Worm (Caenorhabditis elegans) whole organism, late embryonic: ENCODE data around the gene npr-34.

Experiments
- C08G9.2 ChIP-seq: sonication (generic microtip); optimal IDR thresholded peaks from 2 replicates; lab custom pipeline; 2016; ENCODE audit warnings: mild to moderate bottlenecking, missing genetic modification characterization, moderate library complexity, missing compliant biosample characterization
- C38D4.7 ChIP-seq: fragments of 200-800 bp; sonication (Bioruptor generic); optimal IDR thresholded peaks from 2 replicates; lab custom pipeline; 2018; ENCODE audit warnings: mild to moderate bottlenecking, missing genetic modification characterization, moderate library complexity, missing compliant biosample characterization
- K02D7.2 ChIP-seq: sonication (generic microtip); optimal IDR thresholded peaks from 2 replicates; lab custom pipeline; 2017; ENCODE audit warnings: mild to moderate bottlenecking, missing genetic modification characterization, missing compliant biosample characterization
- K09A11.1 ChIP-seq: sonication (generic microtip); optimal IDR thresholded peaks from 2 replicates; lab custom pipeline; 2017; ENCODE audit warnings: antibody characterized with exemption, mild to moderate bottlenecking, missing genetic modification characterization, missing compliant biosample characterization; ENCODE audit not compliant: insufficient read depth
- T23F11.4 ChIP-seq: fragments of 200-800 bp; sonication (Bioruptor generic); optimal IDR thresholded peaks from 2 replicates; lab custom pipeline; 2018; ENCODE audit warnings: mild to moderate bottlenecking, missing genetic modification characterization, missing compliant biosample characterization
- Y22D7AL.16 ChIP-seq: sonication (generic microtip); optimal IDR thresholded peaks from 2 replicates; lab custom pipeline; 2016; ENCODE audit warnings: missing genetic modification characterization, missing compliant biosample characterization
- ahr-1 ChIP-seq: sonication (generic microtip); optimal IDR thresholded peaks from 2 replicates; lab custom pipeline; 2016; ENCODE audit warnings: missing genetic modification characterization, missing compliant biosample characterization
- ama-1 ChIP-seq: fragments of 150-350 bp; optimal IDR thresholded peaks from 2 replicates; lab custom pipeline; 2014
- ceh-19 ChIP-seq: fragments of 200-800 bp; sonication (Bioruptor generic); optimal IDR thresholded peaks from 2 replicates; lab custom pipeline; 2018; ENCODE audit warnings: mild to moderate bottlenecking, missing genetic modification characterization, missing compliant biosample characterization
- ceh-22 ChIP-seq: sonication (generic microtip); optimal IDR thresholded peaks from 2 replicates; lab custom pipeline; 2017; ENCODE audit warnings: missing biosample characterization, missing genetic modification characterization
- ceh-24 ChIP-seq: sonication (generic microtip); optimal IDR thresholded peaks from 2 replicates; lab custom pipeline; 2016; ENCODE audit warnings: mild to moderate bottlenecking, missing genetic modification characterization, missing compliant biosample characterization
- ceh-30 ChIP-seq: fragments of 150-350 bp; optimal IDR thresholded peaks from 2 replicates; lab custom pipeline; 2014; ENCODE audit warnings: missing biosample characterization, missing genetic modification characterization
- ceh-45 ChIP-seq: fragments of 200-800 bp; sonication (Bioruptor generic); IDR thresholded peaks from 2 replicates; pipeline ENCODE4 v1.3.6; 2022; ENCODE audit warnings: missing genetic modification reagents, missing genetic modification characterization, missing compliant biosample characterization
- ceh-6 ChIP-seq: fragments of 200-800 bp; sonication (Bioruptor generic); optimal IDR thresholded peaks from 2 replicates; lab custom pipeline; 2018; ENCODE audit warnings: mild to moderate bottlenecking, missing genetic modification characterization, missing compliant biosample characterization
- dve-1 ChIP-seq: sonication (generic microtip); optimal IDR thresholded peaks from 2 replicates; lab custom pipeline; 2017; ENCODE audit warnings: antibody characterized with exemption, mild to moderate bottlenecking, missing genetic modification characterization, missing compliant biosample characterization
- fkh-6 ChIP-seq: sonication (generic microtip); optimal IDR thresholded peaks from 2 replicates; lab custom pipeline; 2016; ENCODE audit warnings: missing genetic modification characterization, missing compliant biosample characterization
- hlh-15 ChIP-seq: sonication (generic microtip); optimal IDR thresholded peaks from 2 replicates; lab custom pipeline; 2016; ENCODE audit warnings: missing genetic modification characterization, missing compliant biosample characterization
- hlh-30 ChIP-seq: sonication (generic microtip); optimal IDR thresholded peaks from 2 replicates; lab custom pipeline; 2017; ENCODE audit warnings: antibody characterized with exemption, missing genetic modification characterization, missing compliant biosample characterization; ENCODE audit not compliant: insufficient read depth
- hlh-8 ChIP-seq: sonication (generic microtip); optimal IDR thresholded peaks from 2 replicates; lab custom pipeline; 2016; ENCODE audit warnings: missing genotype, missing genetic modification characterization, missing compliant biosample characterization
- madf-2 ChIP-seq: sonication (generic microtip); optimal IDR thresholded peaks from 2 replicates; lab custom pipeline; 2017; ENCODE audit warnings: missing genetic modification characterization, missing compliant biosample characterization
- nfya-1 ChIP-seq: sonication (generic microtip); optimal IDR thresholded peaks from 2 replicates; lab custom pipeline; 2017; ENCODE audit warnings: missing genetic modification characterization, mild to moderate bottlenecking, missing compliant biosample characterization, antibody characterized with exemption, moderate library complexity
- nhr-11 ChIP-seq: fragments of 150-350 bp; optimal IDR thresholded peaks from 2 replicates; lab custom pipeline; 2014; ENCODE audit warnings: missing biosample characterization, missing genetic modification characterization
- npax-4 ChIP-seq: sonication (generic microtip); optimal IDR thresholded peaks from 2 replicates; lab custom pipeline; 2016; ENCODE audit warnings: missing genetic modification characterization, missing compliant biosample characterization
- odd-2 ChIP-seq: sonication (generic microtip); optimal IDR thresholded peaks from 2 replicates; lab custom pipeline; 2017; ENCODE audit warnings: antibody characterized with exemption, mild to moderate bottlenecking, missing genetic modification characterization, missing compliant biosample characterization
- pha-2 ChIP-seq: sonication (generic microtip); optimal IDR thresholded peaks from 2 replicates; lab custom pipeline; 2017; ENCODE audit warnings: mild to moderate bottlenecking, missing genetic modification characterization, missing compliant biosample characterization
- pha-4 ChIP-seq: fragments of 150-350 bp; optimal IDR thresholded peaks from 2 replicates; lab custom pipeline; 2018; ENCODE audit warnings: missing biosample characterization, missing genetic modification reagents, missing genetic modification characterization
- pqm-1 ChIP-seq: sonication (generic microtip); optimal IDR thresholded peaks from 2 replicates; lab custom pipeline; 2016; ENCODE audit warnings: missing genetic modification characterization, missing compliant biosample characterization
- ref-2 ChIP-seq: sonication (generic microtip); optimal IDR thresholded peaks from 2 replicates; lab custom pipeline; 2016; ENCODE audit warnings: missing genetic modification characterization, missing compliant biosample characterization
- rnt-1 ChIP-seq: sonication (generic microtip); optimal IDR thresholded peaks from 2 replicates; lab custom pipeline; 2016; ENCODE audit warnings: missing genetic modification characterization, missing compliant biosample characterization
- sdc-2 ChIP-seq: sonication (generic microtip); optimal IDR thresholded peaks from 2 replicates; lab custom pipeline; 2016; ENCODE audit warnings: missing genotype, missing genetic modification characterization, missing compliant biosample characterization
- syd-9 ChIP-seq: sonication (generic microtip); optimal IDR thresholded peaks from 2 replicates; lab custom pipeline; 2016; ENCODE audit warnings: mild to moderate bottlenecking, missing genetic modification characterization, moderate library complexity, missing compliant biosample characterization
- tbx-2 ChIP-seq: sonication (generic microtip); optimal IDR thresholded peaks from 2 replicates; lab custom pipeline; 2016; ENCODE audit warnings: missing genetic modification characterization, missing compliant biosample characterization
- tbx-7 ChIP-seq: sonication (generic microtip); optimal IDR thresholded peaks from 2 replicates; lab custom pipeline; 2016; ENCODE audit warnings: missing genotype, missing genetic modification characterization, missing compliant biosample characterization
- ttx-3 ChIP-seq: sonication (generic microtip); optimal IDR thresholded peaks from 2 replicates; lab custom pipeline; 2016; ENCODE audit warnings: missing genetic modification reagents, missing genetic modification characterization, missing compliant biosample characterization
- unc-42 ChIP-seq: sonication (generic microtip); optimal IDR thresholded peaks from 2 replicates; lab custom pipeline; 2016; ENCODE audit warnings: missing genotype, missing genetic modification characterization, missing compliant biosample characterization
- unc-55 ChIP-seq: sonication (generic microtip); optimal IDR thresholded peaks from 2 replicates; lab custom pipeline; 2017; ENCODE audit warnings: missing biosample characterization, missing genetic modification reagents, missing genetic modification characterization
- unc-86 ChIP-seq: sonication (generic microtip); optimal IDR thresholded peaks from 2 replicates; lab custom pipeline; 2016; ENCODE audit warnings: missing genetic modification characterization, missing compliant biosample characterization
- zip-5 ChIP-seq: sonication (generic microtip); optimal IDR thresholded peaks from 2 replicates; lab custom pipeline; 2016; ENCODE audit warnings: missing genetic modification characterization, missing compliant biosample characterization
- ztf-16 ChIP-seq: sonication (generic microtip); optimal IDR thresholded peaks from 2 replicates; lab custom pipeline; 2017; ENCODE audit warnings: missing genetic modification characterization, missing compliant biosample characterization

The npr-34 gene

DNA sequence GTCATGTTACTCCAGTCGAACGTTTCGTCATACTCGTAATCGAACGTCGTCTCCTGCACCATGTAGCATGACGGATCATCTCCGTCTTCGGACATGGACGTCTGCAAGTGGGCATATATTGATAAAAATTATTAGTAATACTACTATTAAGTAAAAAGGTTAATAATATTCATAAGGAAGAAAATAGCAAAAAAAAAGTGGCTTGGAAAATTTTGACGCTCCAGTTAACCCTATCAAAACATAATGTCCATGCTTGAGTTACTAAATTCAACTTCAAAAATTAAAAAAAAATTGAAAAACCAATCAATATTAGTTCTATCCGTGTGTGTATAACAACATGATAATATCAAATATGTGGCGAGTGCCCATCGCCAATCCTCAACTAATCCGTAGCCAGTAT lies at the start of gene npr-34:
TSS of gene npr-34 (minus strand) at position 101 of the 400 bp plus-strand sequence.
- TF ChIP-seq madf-2 (tag; lab: Kevin White, UChicago) (no peak), ceh-19 (GFP tag; lab: Kevin White, UChicago) (no peak), hlh-30 (tag; lab: Kevin White, UChicago) (no peak), nfya-1 (tag; lab: Kevin White, UChicago) (no peak), zip-5 (tag; lab: Kevin White, UChicago) (no peak), dve-1 (tag; lab: Kevin White, UChicago) (no peak), rnt-1 (tag; lab: Kevin White, UChicago) (no peak), hlh-15 (tag; lab: Kevin White, UChicago) (no peak)

DNA sequence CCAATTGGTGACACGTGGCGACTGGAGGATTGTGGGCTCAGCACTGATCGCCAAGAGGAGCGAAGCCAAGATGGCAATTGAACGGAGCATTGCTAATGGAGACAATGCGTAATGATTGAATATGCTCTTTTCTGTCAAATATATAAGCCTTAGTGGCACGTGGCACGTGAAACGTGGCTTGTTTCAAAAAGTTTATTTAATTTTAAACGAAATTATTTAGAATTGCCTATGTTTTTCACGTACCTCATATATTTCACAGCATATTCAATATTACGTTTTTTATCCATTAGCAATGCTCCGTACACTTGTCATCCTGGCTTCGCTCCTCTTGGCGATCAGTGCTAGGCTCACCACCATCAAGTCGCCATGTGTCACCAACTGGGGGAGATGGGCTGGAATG lies 46.9 kb upstream of the npr-34 start, which contains the start of gene Y54E2A.9:
TSS of gene Y54E2A.9 (minus strand) at position 101 of the 400 bp plus-strand sequence.
- TF ChIP-seq T23F11.4 (GFP tag; lab: Kevin White, UChicago): no peak
- TF ChIP-seq odd-2: no peak

- TF ChIP-seq C08G9.2 (tag; lab: Kevin White, UChicago): no peak
- TF ChIP-seq sdc-2: no peak
- no peak for TF ChIP-seq ref-2
- no peak for TF ChIP-seq pqm-1 (tag; lab: Kevin White, UChicago)
- TF ChIP-seq K09A11.1 (tag; lab: Kevin White, UChicago): no peak
- no peak for TF ChIP-seq ceh-6
- TF ChIP-seq fkh-6 (tag; lab: Kevin White, UChicago): no peak
These were observed 40.8 kb upstream of the npr-34 start for ce11 chrII:14779851-14780250.

ce11 chrII:14778092-14778491 lies 39.0 kb upstream of the npr-34 start, which contains the start of gene Y54E2A.8:
Gene Y54E2A.8 (plus strand): TSS chrII:14778345.
- TF ChIP-seq unc-86 (tag; lab: Kevin White, UChicago): no peak
- no peak for TF ChIP-seq ceh-24
- no peak for TF ChIP-seq pqm-1 (tag; lab: Kevin White, UChicago)
- TF ChIP-seq ceh-30 (tag; lab: Kevin White, UChicago): no peak
- no peak for TF ChIP-seq pha-2 (tag; lab: Kevin White, UChicago)
- TF ChIP-seq ttx-3 (tag; lab: Kevin White, UChicago): no peak
- TF ChIP-seq syd-9: no peak
- TF ChIP-seq hlh-15 (tag; lab: Kevin White, UChicago): no peak
- TF ChIP-seq npax-4: no peak
- TF ChIP-seq ama-1: no peak
- no peak for TF ChIP-seq tbx-2
- TF ChIP-seq Y22D7AL.16 (tag; lab: Kevin White, UChicago): no peak
- no peak for TF ChIP-seq C08G9.2 (tag; lab: Kevin White, UChicago)
- no peak for TF ChIP-seq dve-1 (tag; lab: Kevin White, UChicago)
- TF ChIP-seq nhr-11 (tag; lab: Kevin White, UChicago): no peak

DNA sequence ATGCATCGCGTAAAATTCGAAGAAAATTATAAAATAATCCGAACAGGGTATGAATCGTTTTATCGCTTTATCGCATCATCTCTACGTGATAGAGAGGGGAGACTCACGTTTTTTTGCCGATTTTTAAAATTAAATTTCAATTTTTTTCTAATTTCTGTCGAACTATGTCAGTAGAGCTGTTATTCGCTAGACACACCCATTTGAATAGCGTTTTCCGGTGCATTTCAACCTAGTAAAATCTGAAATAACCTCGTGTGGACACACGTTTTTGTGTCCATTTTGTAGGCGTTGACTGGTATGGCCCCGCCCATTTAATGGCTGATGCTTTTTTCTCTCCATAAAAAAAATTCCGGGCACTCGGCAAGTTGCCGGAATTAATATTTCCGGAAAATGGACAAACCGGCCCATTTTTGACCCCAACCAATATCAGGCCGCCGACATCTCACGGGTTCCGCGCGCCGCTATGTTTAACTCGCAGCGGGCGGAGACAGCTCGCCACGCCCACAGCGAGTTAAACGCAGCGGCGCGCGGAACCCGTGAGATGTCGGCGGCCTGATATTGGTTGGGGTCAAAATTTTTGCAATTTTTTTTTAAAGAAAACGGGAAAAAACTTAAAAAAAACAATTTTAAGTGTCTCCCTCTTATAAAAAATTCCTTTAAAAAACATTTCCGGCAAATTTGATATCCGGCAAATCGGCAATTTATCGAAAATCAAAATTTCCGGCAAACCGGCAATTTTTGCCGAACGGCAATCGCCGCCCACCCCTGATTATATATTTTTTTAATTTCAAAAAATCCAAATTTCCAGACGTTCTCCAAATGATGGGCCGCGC lies 34.1 kb upstream of the npr-34 start, which contains the start of gene Y54E2A.7:
TSS of gene Y54E2A.7 (minus strand) at position 51 of the 833 bp plus-strand sequence.
- TF ChIP-seq tbx-2 (no peak), ceh-30 (tag; lab: Kevin White, UChicago) (no peak), ceh-45 (GFP tag; lab: Robert Waterston, UW) (no peak), hlh-8 (tag; lab: Kevin White, UChicago) (no peak), ahr-1 (tag; lab: Kevin White, UChicago) (no peak)

ce11 chrII:14772113-14772512 lies 33.1 kb upstream of the npr-34 start:
- TF ChIP-seq pha-4 (tag; lab: Kevin White, UChicago) (no peak), rnt-1 (tag; lab: Kevin White, UChicago) (no peak), syd-9 (no peak), tbx-7 (no peak), unc-42 (no peak), ztf-16 (tag; lab: Kevin White, UChicago) (no peak), ama-1 (no peak), ceh-22 (tag; lab: Kevin White, UChicago) (no peak), unc-55 (GFP tag; lab: Kevin White, UChicago) (no peak), Y22D7AL.16 (tag; lab: Kevin White, UChicago) (no peak), C38D4.7 (no peak), K02D7.2 (tag; lab: Kevin White, UChicago) (no peak), nfya-1 (tag; lab: Kevin White, UChicago) (no peak)
